Worm (Caenorhabditis elegans) whole organism, L2 larva: Measurements from ENCODE around the gene Y73C8C.10.

Experiments used
- blmp-1 ChIP-seq: sonication (generic microtip); optimal IDR thresholded peaks from 2 replicates; lab custom pipeline; 2017; ENCODE audit warnings: missing genetic modification characterization, mild to moderate bottlenecking, missing compliant biosample characterization, antibody characterized with exemption, moderate library complexity; ENCODE audit not compliant: insufficient read depth
- mab-5 ChIP-seq: fragments of 150-350 bp; optimal IDR thresholded peaks from 2 replicates; lab custom pipeline; 2014; ENCODE audit warnings: missing biosample characterization, missing genetic modification characterization
- mbf-1 ChIP-seq: sonication (generic microtip); optimal IDR thresholded peaks from 2 replicates; lab custom pipeline; 2017; ENCODE audit warnings: missing biosample characterization, missing genetic modification characterization
- ztf-11 ChIP-seq: sonication (generic microtip); optimal IDR thresholded peaks from 2 replicates; lab custom pipeline; 2017; ENCODE audit warnings: missing biosample characterization, missing genetic modification characterization

DNA sequence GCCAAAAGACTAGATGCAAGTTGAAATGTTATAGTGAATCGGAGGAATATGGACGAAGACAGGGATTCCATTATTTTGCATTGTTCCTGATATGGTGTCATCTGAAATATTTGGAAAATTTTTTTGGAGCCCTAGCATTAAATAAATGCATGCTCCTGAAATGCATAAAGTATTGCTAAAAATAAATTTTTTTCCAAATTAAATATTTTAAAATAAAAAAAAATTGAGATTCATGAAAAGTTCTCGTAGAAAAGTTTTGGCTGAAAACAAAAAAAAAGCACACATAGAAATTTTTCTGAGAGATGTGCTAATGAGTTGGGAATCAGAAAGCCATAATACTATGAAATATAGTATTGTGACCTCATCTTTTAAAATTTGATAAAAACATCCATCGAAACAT lies 27.5 kb upstream of the Y73C8C.10 start, which contains the start of gene srab-7:
- TF ChIP-seq ztf-11 (tag; lab: Kevin White, UChicago) = no peak
- no peak for TF ChIP-seq mbf-1 (tag; lab: Kevin White, UChicago)
- TF ChIP-seq mab-5 (tag; lab: Kevin White, UChicago) = no peak
- no peak for TF ChIP-seq blmp-1 (tag; lab: Kevin White, UChicago)
